Worm (Caenorhabditis elegans): ENCODE measurements around the gene C47E12.14.

DNA sequence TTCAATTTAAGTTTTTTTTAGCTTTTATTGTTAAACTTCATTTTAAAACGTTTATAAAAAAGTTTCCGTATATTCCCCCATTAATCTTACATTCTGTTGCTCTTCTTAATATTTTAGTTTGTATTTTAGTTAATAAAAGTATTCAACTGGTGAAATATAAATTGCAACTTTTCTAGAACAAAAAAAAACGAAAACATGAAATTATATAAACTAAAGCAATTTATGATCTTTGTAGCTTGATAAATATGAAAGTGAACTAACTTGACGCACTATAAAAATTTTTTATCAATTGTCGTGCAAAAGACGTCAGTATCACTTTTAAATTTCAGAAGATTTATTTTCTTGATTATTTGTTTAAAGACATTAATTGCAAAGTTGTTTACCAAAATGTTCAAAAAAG lies 41.4 kb upstream of the C47E12.14 start, which contains the start of gene F44D12.2:
- TF ChIP-seq sea-1 (GFP tag; conservative IDR thresholded peaks at IDR 0.05) (no peak), ets-7 (tag; optimal IDR thresholded peaks at IDR 0.05) (no peak), tra-4 (tag; optimal IDR thresholded peaks at IDR 0.05) (no peak), B0310.2 (tag; optimal IDR thresholded peaks at IDR 0.05) (no peak), ceh-13 (GFP tag; optimal IDR thresholded peaks at IDR 0.05) (no peak), hnd-1 (tag; optimal IDR thresholded peaks at IDR 0.05) (no peak), ama-1 (optimal IDR thresholded peaks at IDR 0.05) (no peak), flt-1 (GFP tag; IDR thresholded peaks at IDR 0.05) (no peak), hmg-4 (GFP tag; optimal IDR thresholded peaks at IDR 0.05) (no peak), tbx-11 (GFP tag; IDR thresholded peaks at IDR 0.05) (no peak), hmbx-1 (tag; optimal IDR thresholded peaks at IDR 0.05) (no peak)
